Fruit fly (Drosophila melanogaster) Kc167 (cell line): Measurements from ENCODE around the gene CG43050.

Experiments used
- Myc ChIP-seq: fragments of >200 bp; optimal IDR thresholded peaks from 2 replicates; lab custom pipeline; 2017; ENCODE audit warnings: missing external identifiers
- Sin3A ChIP-seq: fragments of >200 bp; optimal IDR thresholded peaks from 2 replicates; lab custom pipeline; 2018; ENCODE audit warnings: missing external identifiers
- h ChIP-seq: fragments of >200 bp; optimal IDR thresholded peaks from 3 replicates; lab custom pipeline; 2018; ENCODE audit warnings: missing external identifiers
- insv ChIP-seq: fragments of >200 bp; optimal IDR thresholded peaks from 3 replicates; lab custom pipeline; 2018; ENCODE audit warnings: missing external identifiers
- psq ChIP-seq: fragments of >200 bp; optimal IDR thresholded peaks from 2 replicates; lab custom pipeline; 2017; ENCODE audit warnings: missing external identifiers
- ttk ChIP-seq: sonication (Bioruptor generic); optimal IDR thresholded peaks from 2 replicates; lab custom pipeline; 2017; ENCODE audit warnings: missing external identifiers

DNA sequence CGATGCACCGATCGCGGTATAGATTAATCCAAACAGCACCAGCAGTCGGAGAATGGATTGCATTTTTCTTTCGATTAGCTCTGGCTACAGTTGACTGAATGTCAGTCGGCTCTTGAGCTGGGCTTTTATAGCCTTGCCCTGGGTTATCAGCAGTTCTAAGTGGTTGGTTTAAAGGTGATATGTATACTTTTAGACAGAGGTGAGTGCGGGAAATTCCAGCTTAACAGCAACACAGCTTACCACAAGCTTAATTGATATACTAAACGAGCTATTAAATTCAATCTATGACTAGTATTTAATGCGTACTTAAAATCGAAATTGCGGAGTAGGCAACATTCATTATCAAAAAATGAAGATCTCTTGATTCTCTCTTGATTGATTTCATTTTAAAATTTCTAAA is 23.7 kb downstream of the CG43050 start, which contains the start of gene CG9928:
- TF ChIP-seq Sin3A (lab: Kevin White, UChicago): no peak
- TF ChIP-seq psq (lab: Kevin White, UChicago): no peak
- TF ChIP-seq ttk (lab: Kevin White, UChicago): no peak
- TF ChIP-seq h (lab: Kevin White, UChicago): no peak
- TF ChIP-seq insv: no peak
- no peak for TF ChIP-seq Myc (lab: Kevin White, UChicago)
